Fruit fly (Drosophila melanogaster) whole organism, embryonic: ENCODE measurements around the gene CG15498.

Experiments
- CG10462 ChIP-seq: fragments of 200-800 bp; sonication (Bioruptor generic); optimal IDR thresholded peaks from 2 replicates; lab custom pipeline; 2016; ENCODE audit warnings: missing biosample characterization, missing genetic modification characterization
- CG11696 ChIP-seq: fragments of 200-800 bp; sonication (Bioruptor generic); IDR thresholded peaks from 2 replicates; pipeline ENCODE4 v1.3.6; 2022; ENCODE audit warnings: missing biosample characterization, missing genetic modification characterization
- CG12659 ChIP-seq: fragments of 200-800 bp; sonication (Bioruptor generic); optimal IDR thresholded peaks from 3 replicates; lab custom pipeline; 2017; ENCODE audit warnings: mild to moderate bottlenecking, missing biosample characterization, missing genetic modification reagents, missing genetic modification characterization
- CG12769 ChIP-seq: fragments of 200-800 bp; sonication (Bioruptor generic); optimal IDR thresholded peaks from 2 replicates; lab custom pipeline; 2019; ENCODE audit warnings: missing biosample characterization, mild to moderate bottlenecking, missing genetic modification characterization, moderate library complexity
- CG12942 ChIP-seq: fragments of 200-800 bp; sonication (Bioruptor generic); optimal IDR thresholded peaks from 3 replicates; lab custom pipeline; 2016; ENCODE audit warnings: missing biosample characterization, missing genetic modification characterization
- CG15479 ChIP-seq: fragments of 200-800 bp; sonication (Bioruptor generic); optimal IDR thresholded peaks from 3 replicates; lab custom pipeline; 2019; ENCODE audit warnings: missing biosample characterization, mild to moderate bottlenecking, missing genetic modification characterization, moderate library complexity
- CG17328 ChIP-seq: fragments of 200-800 bp; sonication (Bioruptor generic); IDR thresholded peaks from 2 replicates; pipeline ENCODE4 v1.3.6; 2022; ENCODE audit warnings: missing biosample characterization, missing genetic modification characterization
- CG17802 ChIP-seq: fragments of 200-800 bp; sonication (Bioruptor generic); optimal IDR thresholded peaks from 2 replicates; lab custom pipeline; 2018; ENCODE audit warnings: missing biosample characterization, mild to moderate bottlenecking, missing genetic modification characterization, moderate library complexity
- CG18262 ChIP-seq: fragments of 200-800 bp; optimal IDR thresholded peaks from 3 replicates; lab custom pipeline; 2019; ENCODE audit warnings: missing biosample characterization, mild to moderate bottlenecking, missing genetic modification characterization, moderate library complexity
- CG3065 ChIP-seq: fragments of 200-800 bp; sonication (Bioruptor generic); optimal IDR thresholded peaks from 2 replicates; lab custom pipeline; 2016; ENCODE audit warnings: missing biosample characterization, missing genetic modification characterization
- CG34224 ChIP-seq: fragments of 200-800 bp; sonication (Bioruptor generic); IDR thresholded peaks from 3 replicates; pipeline ENCODE4 v1.3.6; 2022; ENCODE audit warnings: missing biosample characterization, missing genetic modification characterization; ENCODE audit not compliant: partially characterized antibody
- CG4328 ChIP-seq: fragments of 200-800 bp; sonication (Bioruptor generic); optimal IDR thresholded peaks from 3 replicates; lab custom pipeline; 2017; ENCODE audit warnings: missing biosample characterization, missing genetic modification reagents, missing genetic modification characterization
- CG43689 ChIP-seq: fragments of 200-800 bp; sonication (Bioruptor generic); IDR thresholded peaks from 2 replicates; pipeline ENCODE4 v1.3.6; 2022; ENCODE audit warnings: missing biosample characterization, missing genetic modification characterization
- CG5180 ChIP-seq: fragments of 200-800 bp; sonication (Bioruptor generic); optimal IDR thresholded peaks from 3 replicates; lab custom pipeline; 2017; ENCODE audit warnings: missing biosample characterization, missing genetic modification characterization, mild to moderate bottlenecking, moderate library complexity, missing genetic modification reagents
- CG6272 ChIP-seq: fragments of 200-800 bp; sonication (Bioruptor generic); IDR thresholded peaks from 2 replicates; pipeline ENCODE4 v1.3.6; 2022; ENCODE audit warnings: missing biosample characterization, missing genetic modification characterization
- CG7745 ChIP-seq: fragments of 200-800 bp; sonication (Bioruptor generic); optimal IDR thresholded peaks from 2 replicates; lab custom pipeline; 2018; ENCODE audit warnings: missing biosample characterization, mild to moderate bottlenecking, missing genetic modification characterization, moderate library complexity
- CG7786 ChIP-seq: fragments of 200-800 bp; sonication (Bioruptor generic); optimal IDR thresholded peaks from 2 replicates; lab custom pipeline; 2016; ENCODE audit warnings: missing biosample characterization, missing genetic modification characterization
- CG9727 ChIP-seq: fragments of 200-800 bp; sonication (Bioruptor generic); optimal IDR thresholded peaks from 3 replicates; lab custom pipeline; 2017; ENCODE audit warnings: missing biosample characterization, mild to moderate bottlenecking, missing genetic modification characterization
- CkIIα-i1 ChIP-seq: fragments of 200-800 bp; sonication (Bioruptor generic); IDR thresholded peaks from 2 replicates; pipeline ENCODE4 v1.3.6; 2022; ENCODE audit warnings: missing biosample characterization, missing genetic modification characterization
- Dad ChIP-seq: fragments of 200-800 bp; sonication (Bioruptor generic); optimal IDR thresholded peaks from 3 replicates; lab custom pipeline; 2016; ENCODE audit warnings: missing biosample characterization, missing genetic modification characterization
- Fer1 ChIP-seq: fragments of 200-800 bp; sonication (Bioruptor generic); optimal IDR thresholded peaks from 2 replicates; lab custom pipeline; 2017; ENCODE audit warnings: missing biosample characterization, mild to moderate bottlenecking, missing genetic modification characterization
- HmgZ ChIP-seq: fragments of 200-800 bp; sonication (Bioruptor generic); optimal IDR thresholded peaks from 2 replicates; lab custom pipeline; 2018; ENCODE audit warnings: missing biosample characterization, mild to moderate bottlenecking, missing genetic modification characterization
- Meics ChIP-seq: fragments of 200-800 bp; sonication (Bioruptor generic); optimal IDR thresholded peaks from 2 replicates; lab custom pipeline; 2017; ENCODE audit warnings: missing biosample characterization, mild to moderate bottlenecking, missing genetic modification characterization
- Rx ChIP-seq: fragments of 200-800 bp; sonication (Bioruptor generic); IDR thresholded peaks from 2 replicates; pipeline ENCODE4 v1.3.6; 2022; ENCODE audit warnings: missing biosample characterization, missing genetic modification characterization
- amos ChIP-seq: fragments of 200-800 bp; sonication (Bioruptor generic); IDR thresholded peaks from 2 replicates; pipeline ENCODE4 v1.3.6; 2022; ENCODE audit warnings: missing biosample characterization, missing genetic modification characterization; ENCODE audit not compliant: partially characterized antibody
- bab2 ChIP-seq: fragments of 200-800 bp; sonication (Bioruptor generic); optimal IDR thresholded peaks from 2 replicates; lab custom pipeline; 2016; ENCODE audit warnings: missing biosample characterization, missing genetic modification characterization
- btn ChIP-seq: fragments of 200-800 bp; sonication (Bioruptor generic); optimal IDR thresholded peaks from 2 replicates; lab custom pipeline; 2016; ENCODE audit warnings: missing biosample characterization, missing genetic modification characterization
- crp ChIP-seq, 2 experiments: fragments of 200-800 bp; sonication (Bioruptor generic); optimal IDR thresholded peaks; 2 replicates in 1 of 2; 3 replicates in 1 of 2; lab custom pipeline; 2017; ENCODE audit warnings: missing biosample characterization in 2 of 2, missing genetic modification characterization in 2 of 2, mild to moderate bottlenecking in 1 of 2, moderate library complexity in 1 of 2
- da ChIP-seq: fragments of 200-800 bp; sonication (Bioruptor generic); optimal IDR thresholded peaks from 2 replicates; lab custom pipeline; 2016; ENCODE audit warnings: missing biosample characterization, missing genetic modification characterization
- dmrt99B ChIP-seq: fragments of 200-800 bp; sonication (Bioruptor generic); optimal IDR thresholded peaks from 2 replicates; lab custom pipeline; 2018; ENCODE audit warnings: missing biosample characterization, mild to moderate bottlenecking, missing genetic modification characterization, moderate library complexity
- dysf ChIP-seq: fragments of 200-800 bp; sonication (Bioruptor generic); IDR thresholded peaks from 3 replicates; pipeline ENCODE4 v1.3.6; 2022; ENCODE audit warnings: missing biosample characterization, missing genetic modification characterization
- eyg ChIP-seq: fragments of 200-800 bp; sonication (Bioruptor generic); optimal IDR thresholded peaks from 3 replicates; lab custom pipeline; 2016; ENCODE audit warnings: missing biosample characterization, missing genetic modification characterization
- gt ChIP-seq: fragments of 200-800 bp; sonication (Bioruptor generic); IDR thresholded peaks from 2 replicates; pipeline ENCODE4 v1.3.6; 2022; ENCODE audit warnings: missing biosample characterization, missing genetic modification characterization
- her ChIP-seq: fragments of 200-800 bp; sonication (Bioruptor generic); optimal IDR thresholded peaks from 2 replicates; lab custom pipeline; 2016; ENCODE audit warnings: missing biosample characterization, missing genetic modification characterization
- inv ChIP-seq: fragments of 200-800 bp; sonication (Bioruptor generic); IDR thresholded peaks from 2 replicates; pipeline ENCODE4 v1.3.6; 2022; ENCODE audit warnings: missing biosample characterization, missing genetic modification characterization; ENCODE audit not compliant: partially characterized antibody
- kah ChIP-seq: fragments of 200-800 bp; sonication (Bioruptor generic); optimal IDR thresholded peaks from 2 replicates; lab custom pipeline; 2018; ENCODE audit warnings: missing biosample characterization, mild to moderate bottlenecking, missing genetic modification characterization
- klu ChIP-seq: fragments of 200-800 bp; sonication (Bioruptor generic); IDR thresholded peaks from 2 replicates; pipeline ENCODE4 v1.3.6; 2022; ENCODE audit warnings: missing biosample characterization, missing genetic modification characterization
- lab ChIP-seq: fragments of 200-800 bp; sonication (Bioruptor generic); optimal IDR thresholded peaks from 3 replicates; lab custom pipeline; 2017; ENCODE audit warnings: missing biosample characterization, missing genetic modification characterization, mild to moderate bottlenecking, moderate library complexity, missing genetic modification reagents
- maf-S ChIP-seq: fragments of 200-800 bp; sonication (Bioruptor generic); optimal IDR thresholded peaks from 2 replicates; lab custom pipeline; 2016; ENCODE audit warnings: missing biosample characterization, missing genetic modification characterization
- nerfin-1 ChIP-seq: fragments of 200-800 bp; sonication (Bioruptor generic); optimal IDR thresholded peaks from 3 replicates; lab custom pipeline; 2019; ENCODE audit warnings: missing biosample characterization, mild to moderate bottlenecking, missing genetic modification characterization, moderate library complexity
- oc ChIP-seq: fragments of 200-800 bp; sonication (Bioruptor generic); optimal IDR thresholded peaks from 2 replicates; lab custom pipeline; 2018; ENCODE audit warnings: missing biosample characterization, mild to moderate bottlenecking, missing genetic modification characterization, moderate library complexity
- org-1 ChIP-seq: fragments of 200-800 bp; sonication (Bioruptor generic); optimal IDR thresholded peaks from 2 replicates; lab custom pipeline; 2017; ENCODE audit warnings: missing biosample characterization, missing genetic modification characterization
- row ChIP-seq: fragments of 200-800 bp; sonication (Bioruptor generic); IDR thresholded peaks from 3 replicates; pipeline ENCODE4 v1.3.6; 2022; ENCODE audit warnings: missing biosample characterization, missing genetic modification characterization
- slbo ChIP-seq: fragments of 200-800 bp; sonication (Bioruptor generic); IDR thresholded peaks from 2 replicates; pipeline ENCODE4 v1.3.6; 2022; ENCODE audit warnings: missing biosample characterization, missing genetic modification characterization
- stc ChIP-seq: fragments of 200-800 bp; sonication (Bioruptor generic); IDR thresholded peaks from 2 replicates; pipeline ENCODE4 v1.3.6; 2022; ENCODE audit warnings: missing biosample characterization, missing genetic modification characterization
- tio ChIP-seq: fragments of 200-800 bp; sonication (Bioruptor generic); optimal IDR thresholded peaks from 2 replicates; lab custom pipeline; 2017; ENCODE audit warnings: missing biosample characterization, missing genetic modification characterization, inconsistent platforms
- unc-4 ChIP-seq: fragments of 200-800 bp; sonication (Bioruptor generic); IDR thresholded peaks from 2 replicates; pipeline ENCODE4 v1.3.6; 2022; ENCODE audit warnings: missing biosample characterization, missing genetic modification characterization; ENCODE audit not compliant: partially characterized antibody
- wek ChIP-seq: fragments of 200-800 bp; sonication (Bioruptor generic); optimal IDR thresholded peaks from 3 replicates; lab custom pipeline; 2018; ENCODE audit warnings: missing biosample characterization, mild to moderate bottlenecking, missing genetic modification characterization, moderate library complexity
- zf30C ChIP-seq: fragments of 200-800 bp; sonication (Bioruptor generic); optimal IDR thresholded peaks from 3 replicates; lab custom pipeline; 2018; ENCODE audit warnings: missing biosample characterization, mild to moderate bottlenecking, missing genetic modification characterization

CG15498 gene

dm6 chr3R:21590677-21591369 lies 21.9 kb upstream of the CG15498 start (continued):
- TF ChIP-seq CG43689 (GFP tag; lab: Robert Waterston, UW), result peak; percentile 87
- 0 out of 2 replicates have a peak, but pooled peaks have one; percentile 8 for TF ChIP-seq CG6272 (GFP tag; lab: Robert Waterston, UW)
- TF ChIP-seq nerfin-1 (tag; lab: Kevin White, UChicago), result peak; percentile 91
- TF ChIP-seq zf30C, result no peak
- TF ChIP-seq tio (GFP tag; lab: Kevin White, UChicago), result peak; percentile 96
- TF ChIP-seq CkIIα-i1 (GFP tag; lab: Robert Waterston, UW), result peak; percentile 85
- no peak for TF ChIP-seq inv (GFP tag; lab: Robert Waterston, UW)
- TF ChIP-seq dmrt99B (tag; lab: Kevin White, UChicago), result peak; percentile 88
- peak; percentile 83 for TF ChIP-seq slbo
- peak; percentile 92 for TF ChIP-seq stc (GFP tag; lab: Robert Waterston, UW)
- TF ChIP-seq crp (GFP tag; optimal IDR thresholded peaks at IDR 0.05; lab: Kevin White, UChicago), result peak in 1 of 2 experiments; percentile 64
- no peak for TF ChIP-seq amos (GFP tag; lab: Robert Waterston, UW)
- TF ChIP-seq da (GFP tag; lab: Kevin White, UChicago), result peak; percentile 96
- TF ChIP-seq HmgZ (tag; lab: Kevin White, UChicago), result peak; percentile 95
- TF ChIP-seq gt (GFP tag; lab: Robert Waterston, UW), result peak; percentile 90
- peak; percentile 70 for TF ChIP-seq klu
- TF ChIP-seq org-1 (GFP tag; lab: Kevin White, UChicago), result peak; percentile 96
- TF ChIP-seq CG9727 (GFP tag; lab: Kevin White, UChicago), result peak; percentile 98
- peak; percentile 94 for TF ChIP-seq CG12659 (GFP tag; lab: Kevin White, UChicago)
- TF ChIP-seq oc (tag; lab: Kevin White, UChicago), result peak; percentile 89
- TF ChIP-seq CG3065 (GFP tag; lab: Kevin White, UChicago), result peak; percentile 94
- peak; percentile 91 for TF ChIP-seq CG7745 (tag; lab: Kevin White, UChicago)
- peak; percentile 90 for TF ChIP-seq CG5180 (GFP tag; lab: Kevin White, UChicago)
- no peak for TF ChIP-seq CG34224 (GFP tag; lab: Robert Waterston, UW)
- peak; percentile 65 for TF ChIP-seq kah (GFP tag; lab: Kevin White, UChicago)
- peak; percentile 95 for TF ChIP-seq wek (GFP tag; lab: Kevin White, UChicago)
- peak; percentile 94 for TF ChIP-seq CG10462
- peak; percentile 91 for TF ChIP-seq CG11696
- peak; percentile 92 for TF ChIP-seq CG17328 (GFP tag; lab: Robert Waterston, UW)
- TF ChIP-seq unc-4, result no peak
- TF ChIP-seq Fer1 (GFP tag; lab: Kevin White, UChicago), result peak; percentile 93
- peak; percentile 94 for TF ChIP-seq eyg
- TF ChIP-seq CG4328 (GFP tag; lab: Kevin White, UChicago), result peak; percentile 95
- peak; percentile 28 for TF ChIP-seq CG15479 (GFP tag; lab: Kevin White, UChicago)
- TF ChIP-seq maf-S (GFP tag; lab: Kevin White, UChicago), result peak; percentile 94
- peak; percentile 97 for TF ChIP-seq CG12769 (tag; lab: Kevin White, UChicago)
- peak; percentile 98 for TF ChIP-seq lab (GFP tag; lab: Kevin White, UChicago)
- TF ChIP-seq bab2 (GFP tag; lab: Kevin White, UChicago), result peak; percentile 98
- TF ChIP-seq CG17802 (tag; lab: Kevin White, UChicago), result peak; percentile 80
- peak; percentile 89 for TF ChIP-seq CG18262 (tag; lab: Kevin White, UChicago)
- TF ChIP-seq her, result peak; percentile 92
- peak; percentile 93 for TF ChIP-seq Dad
- peak; percentile 92 for TF ChIP-seq CG7786 (GFP tag; lab: Kevin White, UChicago)
- TF ChIP-seq Rx (GFP tag; lab: Robert Waterston, UW), result peak; percentile 89
- TF ChIP-seq dysf (GFP tag; lab: Robert Waterston, UW), result peak; percentile 86
- TF ChIP-seq CG12942, result peak; percentile 97
- peak; percentile 83 for TF ChIP-seq row (GFP tag; lab: Robert Waterston, UW)
- peak; percentile 92 for TF ChIP-seq Meics (GFP tag; lab: Kevin White, UChicago)
- peak; percentile 97 for TF ChIP-seq btn
